Fruit fly (Drosophila melanogaster): ENCODE data around the gene mthl7.

The mthl7 gene

dm6 chr3L:8189234-8189633, 8.9 kb upstream of the mthl7 start:
- TF ChIP-seq zen (tag; optimal IDR thresholded peaks at IDR 0.05) (peak; percentile 41), CG7963 (GFP tag; IDR thresholded peaks at IDR 0.05; ENCODE audit: partially characterized antibody) (no peak), CG4360 (GFP tag; IDR thresholded peaks at IDR 0.05) (0 out of 2 replicates have a peak, but pooled peaks have one; percentile 13), Hr39 (optimal IDR thresholded peaks at IDR 0.05) (no peak), vvl (GFP tag; IDR thresholded peaks at IDR 0.05) (no peak), CG18262 (tag; optimal IDR thresholded peaks at IDR 0.05) (no peak), abd-A (tag; optimal IDR thresholded peaks at IDR 0.05) (no peak), tll (GFP tag; optimal IDR thresholded peaks at IDR 0.05) (peak in 1 of 2 experiments; percentile 98), shn (GFP tag; optimal IDR thresholded peaks at IDR 0.05) (no peak), CG5953 (GFP tag; IDR thresholded peaks at IDR 0.05) (no peak), CG11723 (GFP tag; optimal IDR thresholded peaks at IDR 0.05) (no peak), cad (GFP tag; optimal IDR thresholded peaks at IDR 0.05) (peak; percentile 76), Ets65A (GFP tag) (peak; percentile 72), YL-1 (GFP tag; optimal IDR thresholded peaks at IDR 0.05) (no peak), CG18619 (GFP tag; optimal IDR thresholded peaks at IDR 0.05) (no peak), kay (GFP tag; optimal IDR thresholded peaks at IDR 0.05) (no peak), Adf1 (GFP tag; IDR thresholded peaks at IDR 0.05) (no peak), CG15479 (GFP tag; optimal IDR thresholded peaks at IDR 0.05) (peak; percentile 96)

dm6 chr3L:8187397-8187811, 7.1 kb upstream of the mthl7 start:
- TF ChIP-seq gem (tag; optimal IDR thresholded peaks at IDR 0.05) (no peak), ATbp (GFP tag; optimal IDR thresholded peaks at IDR 0.05) (no peak), sisA (GFP tag; IDR thresholded peaks at IDR 0.05) (no peak), CG6765 (GFP tag; optimal IDR thresholded peaks at IDR 0.05) (no peak), kni (GFP tag; optimal IDR thresholded peaks at IDR 0.05) (no peak), Fer2 (tag; optimal IDR thresholded peaks at IDR 0.05) (no peak), Bgb (GFP tag; IDR thresholded peaks at IDR 0.05; ENCODE audit: partially characterized antibody) (no peak), fru (optimal IDR thresholded peaks at IDR 0.05) (no peak), HLHmδ (GFP tag; optimal IDR thresholded peaks at IDR 0.05) (no peak), CG2875 (GFP tag; optimal IDR thresholded peaks at IDR 0.05) (no peak), CG4617 (GFP tag; optimal IDR thresholded peaks at IDR 0.05; ENCODE audit: borderline replicate concordance) (no peak), CG17361 (GFP tag; IDR thresholded peaks at IDR 0.05) (no peak), Pdp1 (GFP tag; optimal IDR thresholded peaks at IDR 0.05) (peak in 1 of 2 experiments; percentile 20), Lpt (GFP tag; optimal IDR thresholded peaks at IDR 0.05) (no peak), Opbp (GFP tag; IDR thresholded peaks at IDR 0.05; ENCODE audit: partially characterized antibody) (no peak), gcm (GFP tag; optimal IDR thresholded peaks at IDR 0.05) (no peak), fd102C (GFP tag; optimal IDR thresholded peaks at IDR 0.05) (no peak), CG17186 (GFP tag; optimal IDR thresholded peaks at IDR 0.05) (no peak), onecut (GFP tag; IDR thresholded peaks at IDR 0.05) (no peak), al (GFP tag; IDR thresholded peaks at IDR 0.05) (no peak), CG31441 (GFP tag; IDR thresholded peaks at IDR 0.05) (no peak), CG4820 (GFP tag; optimal IDR thresholded peaks at IDR 0.05) (no peak), oc (tag; optimal IDR thresholded peaks at IDR 0.05) (no peak), Hmr (GFP tag; optimal IDR thresholded peaks at IDR 0.05) (no peak), sens-2 (GFP tag; IDR thresholded peaks at IDR 0.05) (no peak), NC2α (GFP tag; optimal IDR thresholded peaks at IDR 0.05) (no peak), CG9932 (GFP tag; IDR thresholded peaks at IDR 0.05) (no peak), ash1 (GFP tag; optimal IDR thresholded peaks at IDR 0.05) (no peak), CG3995 (GFP tag; optimal IDR thresholded peaks at IDR 0.05) (no peak), grau (tag; optimal IDR thresholded peaks at IDR 0.05) (peak; percentile 87), Ets65A (GFP tag) (peak; percentile 46), ems (GFP tag; optimal IDR thresholded peaks at IDR 0.05) (no peak), Gsc (GFP tag; IDR thresholded peaks at IDR 0.05) (no peak), Atf6 (GFP tag; IDR thresholded peaks at IDR 0.05) (no peak), usp (GFP tag; optimal IDR thresholded peaks at IDR 0.05) (no peak)
